Worm (Caenorhabditis elegans): ENCODE data around the gene F01F1.2.

F01F1.2 gene

ce11 chrIII:5878215-5878614 lies at the start of gene F01F1.2, which contains the start of gene mig-21:
Gene F01F1.2 (plus strand): TSS chrIII:5878554.
Gene mig-21 (minus strand): TSS chrIII:5878380.
- TF ChIP-seq cey-2 (tag; optimal IDR thresholded peaks at IDR 0.05; ENCODE audit: borderline replicate concordance, insufficient read depth): no peak
- peak; percentile 49; the same call in 1 of the 2 replicates for TF ChIP-seq lin-38 (GFP tag; IDR thresholded peaks at IDR 0.05)
- TF ChIP-seq mes-2 (tag; optimal IDR thresholded peaks at IDR 0.05; ENCODE audit: poor library complexity, severe bottlenecking): peak; percentile 31
- TF ChIP-seq lsy-2 (tag; optimal IDR thresholded peaks at IDR 0.05): peak in 1 of 2 experiments; percentile 75

ce11 chrIII:5832442-5832841 lies 45.9 kb upstream of the F01F1.2 start:
- TF ChIP-seq T26A8.4 (GFP tag; IDR thresholded peaks at IDR 0.05) (no peak), nhr-25 (tag; optimal IDR thresholded peaks at IDR 0.05; ENCODE audit: borderline replicate concordance, insufficient read depth) (no peak), daf-19 (GFP tag; conservative IDR thresholded peaks at IDR 0.05) (no peak), ceh-82 (tag; optimal IDR thresholded peaks at IDR 0.05) (no peak), mdl-1 (tag; optimal IDR thresholded peaks at IDR 0.05) (no peak), ZK546.5 (tag; optimal IDR thresholded peaks at IDR 0.05) (no peak), R02D3.7 (tag; optimal IDR thresholded peaks at IDR 0.05) (no peak), mxl-2 (GFP tag; conservative IDR thresholded peaks at IDR 0.05) (no peak), hlh-30 (tag; optimal IDR thresholded peaks at IDR 0.05; ENCODE audit: insufficient read depth) (no peak), nhr-6 (tag; optimal IDR thresholded peaks at IDR 0.05) (no peak), dpl-1 (GFP tag; optimal IDR thresholded peaks at IDR 0.05) (no peak), mxl-3 (GFP tag; optimal IDR thresholded peaks at IDR 0.05) (no peak), aha-1 (tag) (peak; percentile 85), ZK337.2 (GFP tag; IDR thresholded peaks at IDR 0.05) (no peak), ama-1 (optimal IDR thresholded peaks at IDR 0.05) (no peak), zfp-2 (tag; optimal IDR thresholded peaks at IDR 0.05) (no peak), php-3 (GFP tag; IDR thresholded peaks at IDR 0.05) (no peak), lin-1 (GFP tag; IDR thresholded peaks at IDR 0.05) (no peak), pha-4 (GFP tag; IDR thresholded peaks at IDR 0.05) (no peak), pha-4 (tag; optimal IDR thresholded peaks at IDR 0.05) (no peak), egl-43 (GFP tag; IDR thresholded peaks at IDR 0.05) (peak; percentile 52; the same call in 1 of the 2 replicates), F44E2.7 (GFP tag; IDR thresholded peaks at IDR 0.05) (no peak), lsy-2 (tag; optimal IDR thresholded peaks at IDR 0.05) (no peak), F37D6.2 (tag; optimal IDR thresholded peaks at IDR 0.05) (no peak), sdz-12 (GFP tag; optimal IDR thresholded peaks at IDR 0.05) (no peak), dmd-6 (GFP tag; IDR thresholded peaks at IDR 0.05) (no peak), tag-97 (GFP tag; IDR thresholded peaks at IDR 0.05) (no peak), lir-3 (tag; optimal IDR thresholded peaks at IDR 0.05) (no peak), zip-11 (GFP tag; IDR thresholded peaks at IDR 0.05) (0 out of 2 replicates have a peak, but pooled peaks have one; percentile 30), set-16 (GFP tag; IDR thresholded peaks at IDR 0.05) (peak; percentile 71), mes-2 (tag; optimal IDR thresholded peaks at IDR 0.05; ENCODE audit: poor library complexity, severe bottlenecking) (no peak), unc-62 (GFP tag; optimal IDR thresholded peaks at IDR 0.05 in 1 of 2) (peak in 1 of 2 experiments; percentile 79), unc-62 (tag; optimal IDR thresholded peaks at IDR 0.05) (no peak), dve-1 (tag; optimal IDR thresholded peaks at IDR 0.05; ENCODE audit: insufficient read depth) (no peak), T20F7.1 (GFP tag; optimal IDR thresholded peaks at IDR 0.05) (no peak), dmd-8 (GFP tag; IDR thresholded peaks at IDR 0.05) (0 out of 2 replicates have a peak, but pooled peaks have one; percentile 21), lin-15B (tag; optimal IDR thresholded peaks at IDR 0.05) (no peak), ctbp-1 (GFP tag; IDR thresholded peaks at IDR 0.05) (no peak)
